Worm (Caenorhabditis elegans) whole organism, early embryonic: ENCODE measurements around the gene ZK154.6.

ENCODE experiments used
- B0310.2 ChIP-seq: sonication (generic microtip); optimal IDR thresholded peaks from 2 replicates; lab custom pipeline; 2016; ENCODE audit warnings: mild to moderate bottlenecking, missing genetic modification characterization, missing compliant biosample characterization
- F13C5.2 ChIP-seq: sonication (generic microtip); optimal IDR thresholded peaks from 2 replicates; lab custom pipeline; 2017; ENCODE audit warnings: mild to moderate bottlenecking, missing genetic modification characterization, inconsistent platforms, missing compliant biosample characterization
- ceh-13 ChIP-seq: fragments of 200-800 bp; sonication (Bioruptor generic); optimal IDR thresholded peaks from 2 replicates; lab custom pipeline; 2018; ENCODE audit warnings: mild to moderate bottlenecking, missing genetic modification characterization, missing compliant biosample characterization
- ceh-36 ChIP-seq: sonication (generic microtip); optimal IDR thresholded peaks from 2 replicates; lab custom pipeline; 2016; ENCODE audit warnings: missing genetic modification characterization, inconsistent platforms, missing compliant biosample characterization
- hnd-1 ChIP-seq: sonication (generic microtip); optimal IDR thresholded peaks from 2 replicates; lab custom pipeline; 2016; ENCODE audit warnings: missing genetic modification characterization, missing compliant biosample characterization
- pes-1 ChIP-seq: fragments of 200-800 bp; sonication (Bioruptor generic); IDR thresholded peaks from 2 replicates; pipeline ENCODE4 v1.3.6; 2022; ENCODE audit warnings: missing genetic modification reagents, missing genetic modification characterization, missing compliant biosample characterization

DNA sequence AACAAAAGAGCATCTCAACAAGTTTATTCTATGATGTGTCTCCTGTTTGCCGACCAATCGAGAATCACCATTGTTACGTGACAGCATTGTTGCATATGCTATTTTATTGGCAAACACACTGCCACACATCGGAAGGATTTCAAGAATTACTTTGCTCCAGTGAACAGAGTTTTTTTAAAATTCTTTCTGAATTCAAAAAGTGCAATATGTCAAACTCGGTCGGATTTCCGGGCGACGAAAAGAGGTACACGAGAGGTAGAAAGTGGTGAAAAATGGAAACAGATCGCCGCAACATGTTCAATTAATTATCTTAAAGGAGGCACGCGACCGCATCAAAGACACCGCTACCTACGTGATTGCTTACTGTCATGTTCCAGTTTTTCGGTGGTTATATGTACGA lies 43.3 kb downstream of the ZK154.6 start:
- TF ChIP-seq ceh-36 (tag; lab: Kevin White, UChicago) = no peak
- TF ChIP-seq pes-1 (GFP tag; lab: Robert Waterston, UW) = no peak
- no peak for TF ChIP-seq F13C5.2 (tag; lab: Kevin White, UChicago)
- no peak for TF ChIP-seq B0310.2 (tag; lab: Kevin White, UChicago)
- TF ChIP-seq hnd-1 (tag; lab: Kevin White, UChicago) = no peak
- TF ChIP-seq ceh-13 (GFP tag; lab: Kevin White, UChicago) = no peak
